Worm (Caenorhabditis elegans): ENCODE results near the gene gly-14.
A peak's percentile ranks its signal among the peaks of the same experiment; 100 is the strongest.

ce11 chrIII:3476245-3476644 lies 16.8 kb downstream of the gly-14 start:
- TF ChIP-seq nhr-237 (tag; optimal IDR thresholded peaks at IDR 0.05), result no peak
- TF ChIP-seq ZK546.5 (tag; optimal IDR thresholded peaks at IDR 0.05), result no peak
- TF ChIP-seq mdl-1 (tag; optimal IDR thresholded peaks at IDR 0.05), result no peak
- TF ChIP-seq ceh-9 (tag; optimal IDR thresholded peaks at IDR 0.05), result no peak
- no peak for TF ChIP-seq unc-62 (GFP tag; optimal IDR thresholded peaks at IDR 0.05)
- peak; percentile 44 for TF ChIP-seq nfya-1 (tag; optimal IDR thresholded peaks at IDR 0.05; ENCODE audit: insufficient read depth)
- no peak for TF ChIP-seq nhr-76 (tag; optimal IDR thresholded peaks at IDR 0.05)
- no peak for TF ChIP-seq nhr-23 (tag; optimal IDR thresholded peaks at IDR 0.05)
- TF ChIP-seq zag-1 (tag; optimal IDR thresholded peaks at IDR 0.05), result no peak
- TF ChIP-seq egl-5 (tag; optimal IDR thresholded peaks at IDR 0.05), result no peak
- no peak for TF ChIP-seq aly-2 (tag; optimal IDR thresholded peaks at IDR 0.05)
- no peak for TF ChIP-seq mml-1 (tag; optimal IDR thresholded peaks at IDR 0.05)
